Worm (Caenorhabditis elegans): Measurements from ENCODE around the gene Y50E8A.2.

Gene Y50E8A.2

ce11 chrV:14736851-14737250, 8.2 kb upstream of the Y50E8A.2 start, which contains the start of gene Y50E8A.5:
Y50E8A.5 (minus strand) TSS chrV:14736951.
- TF ChIP-seq cebp-2 (GFP tag; IDR thresholded peaks at IDR 0.05) (no peak), zim-3 (tag; optimal IDR thresholded peaks at IDR 0.05) (no peak), attf-5 (GFP tag; optimal IDR thresholded peaks at IDR 0.05) (no peak), nhr-120 (GFP tag; IDR thresholded peaks at IDR 0.05) (no peak), attf-3 (GFP tag; conservative IDR thresholded peaks at IDR 0.05) (no peak), egrh-3 (GFP tag; IDR thresholded peaks at IDR 0.05) (no peak), F22D6.2 (tag; optimal IDR thresholded peaks at IDR 0.05) (no peak), akir-1 (GFP tag; optimal IDR thresholded peaks at IDR 0.05) (no peak), tbp1 (GFP tag; optimal IDR thresholded peaks at IDR 0.05) (no peak), hrde-1 (tag; optimal IDR thresholded peaks at IDR 0.05; ENCODE audit: borderline replicate concordance) (no peak)

- TF ChIP-seq rec-8 (tag; optimal IDR thresholded peaks at IDR 0.05): no peak
- no peak for TF ChIP-seq snpc-4 (GFP tag; optimal IDR thresholded peaks at IDR 0.05)
- TF ChIP-seq snpc-4 (tag; optimal IDR thresholded peaks at IDR 0.05): no peak
- no peak for TF ChIP-seq tbx-9 (tag; optimal IDR thresholded peaks at IDR 0.05; ENCODE audit: borderline replicate concordance)
- no peak for TF ChIP-seq ztf-6 (GFP tag; IDR thresholded peaks at IDR 0.05)
- peak; percentile 5 for TF ChIP-seq snpc-3.4 (tag; optimal IDR thresholded peaks at IDR 0.05)
- no peak for TF ChIP-seq B0035.1 (tag; optimal IDR thresholded peaks at IDR 0.05)
- no peak for TF ChIP-seq lsy-27 (tag; optimal IDR thresholded peaks at IDR 0.05; ENCODE audit: borderline replicate concordance, insufficient read depth)
- no peak for TF ChIP-seq aptf-3 (GFP tag; IDR thresholded peaks at IDR 0.05)
- TF ChIP-seq egl-18 (GFP tag; IDR thresholded peaks at IDR 0.05): no peak
- TF ChIP-seq C06A6.2 (GFP tag; conservative IDR thresholded peaks at IDR 0.05): no peak
- TF ChIP-seq bed-2 (GFP tag; IDR thresholded peaks at IDR 0.05): no peak
- no peak for TF ChIP-seq ets-4 (GFP tag; optimal IDR thresholded peaks at IDR 0.05)
- no peak for TF ChIP-seq hmg-1.2 (GFP tag; IDR thresholded peaks at IDR 0.05)
- no peak for TF ChIP-seq lir-1 (GFP tag; conservative IDR thresholded peaks at IDR 0.05)
- TF ChIP-seq mcd-1 (GFP tag; IDR thresholded peaks at IDR 0.05): peak; percentile 79
- TF ChIP-seq B0261.1 (tag; optimal IDR thresholded peaks at IDR 0.05): no peak
- no peak for TF ChIP-seq attf-6 (GFP tag; IDR thresholded peaks at IDR 0.05)
- no peak for TF ChIP-seq F10E7.11 (tag; optimal IDR thresholded peaks at IDR 0.05)
- peak; percentile 35 for TF ChIP-seq lin-54 (GFP tag; optimal IDR thresholded peaks at IDR 0.05)
- no peak for TF ChIP-seq attf-3 (GFP tag; conservative IDR thresholded peaks at IDR 0.05)
- no peak for TF ChIP-seq madf-8 (GFP tag; conservative IDR thresholded peaks at IDR 0.05)
- no peak for TF ChIP-seq F39B2.1 (GFP tag; IDR thresholded peaks at IDR 0.05)
- no peak for TF ChIP-seq hsf-1 (GFP tag; IDR thresholded peaks at IDR 0.05)
- no peak for TF ChIP-seq nfya-2 (GFP tag; IDR thresholded peaks at IDR 0.05)
- no peak for TF ChIP-seq D2030.7 (GFP tag; IDR thresholded peaks at IDR 0.05)
- TF ChIP-seq efl-1 (GFP tag; optimal IDR thresholded peaks at IDR 0.05): peak; percentile 78
- TF ChIP-seq hmg-20 (GFP tag; IDR thresholded peaks at IDR 0.05): no peak
- TF ChIP-seq F57A8.1 (GFP tag; optimal IDR thresholded peaks at IDR 0.05): no peak
- peak; percentile 22 for TF ChIP-seq lsl-1 (GFP tag; optimal IDR thresholded peaks at IDR 0.05)
- no peak for TF ChIP-seq F55B11.4 (tag; optimal IDR thresholded peaks at IDR 0.05; ENCODE audit: borderline replicate concordance, insufficient read depth)
- TF ChIP-seq akir-1 (GFP tag; optimal IDR thresholded peaks at IDR 0.05): no peak
- no peak for TF ChIP-seq nhr-80 (tag; optimal IDR thresholded peaks at IDR 0.05)
- no peak for TF ChIP-seq zfh-2 (GFP tag; conservative IDR thresholded peaks at IDR 0.05)
- no peak for TF ChIP-seq snpc-1.3 (tag; optimal IDR thresholded peaks at IDR 0.05; ENCODE audit: insufficient read depth)
- no peak for TF ChIP-seq T07F8.4 (tag; optimal IDR thresholded peaks at IDR 0.05)
- TF ChIP-seq egrh-3 (GFP tag; IDR thresholded peaks at IDR 0.05): no peak
- TF ChIP-seq ztf-18 (tag; optimal IDR thresholded peaks at IDR 0.05): no peak
- TF ChIP-seq ekl-4 (GFP tag; IDR thresholded peaks at IDR 0.05): no peak
- no peak for TF ChIP-seq attf-5 (GFP tag; optimal IDR thresholded peaks at IDR 0.05)
These were observed 5.6 kb upstream of the Y50E8A.2 start, which contains the start of gene unc-61 for ce11 chrV:14734187-14734765. unc-61 (minus strand) TSS chrV:14734237.
